Fruit fly (Drosophila melanogaster) whole organism, embryonic: ENCODE measurements around the gene CG18095.

Experiments
- Ada2b ChIP-seq: fragments of 200-800 bp; sonication (Bioruptor generic); IDR thresholded peaks from 2 replicates; pipeline ENCODE4 v1.3.6; 2022; ENCODE audit warnings: missing biosample characterization, missing genetic modification characterization
- Antp ChIP-seq: fragments of 200-800 bp; sonication (Bioruptor generic); optimal IDR thresholded peaks from 3 replicates; lab custom pipeline; 2016; ENCODE audit warnings: missing biosample characterization, missing genetic modification characterization
- CG14050 ChIP-seq: fragments of 200-800 bp; sonication (Bioruptor generic); IDR thresholded peaks from 3 replicates; pipeline ENCODE4 v1.3.6; 2022; ENCODE audit warnings: missing biosample characterization, missing genetic modification characterization
- CG15269 ChIP-seq: fragments of 200-800 bp; sonication (Bioruptor generic); optimal IDR thresholded peaks from 2 replicates; lab custom pipeline; 2018; ENCODE audit warnings: missing biosample characterization, mild to moderate bottlenecking, missing genetic modification characterization, moderate library complexity
- CG16813 ChIP-seq: fragments of 200-800 bp; sonication (Bioruptor generic); IDR thresholded peaks from 3 replicates; pipeline ENCODE4 v1.3.6; 2022; ENCODE audit warnings: missing biosample characterization, missing genetic modification characterization; ENCODE audit not compliant: partially characterized antibody
- CG1832 ChIP-seq: fragments of 200-800 bp; sonication (Bioruptor generic); optimal IDR thresholded peaks from 2 replicates; lab custom pipeline; 2017; ENCODE audit warnings: missing biosample characterization, mild to moderate bottlenecking, missing genetic modification characterization, inconsistent platforms
- CG2116 ChIP-seq: fragments of 200-800 bp; sonication (Bioruptor generic); optimal IDR thresholded peaks from 3 replicates; lab custom pipeline; 2018; ENCODE audit warnings: missing biosample characterization, mild to moderate bottlenecking, missing genetic modification characterization
- CG2129 ChIP-seq: fragments of 200-800 bp; sonication (Bioruptor generic); IDR thresholded peaks from 2 replicates; pipeline ENCODE4 v1.3.6; 2022; ENCODE audit warnings: missing biosample characterization, missing genetic modification characterization; ENCODE audit not compliant: partially characterized antibody
- CG2678 ChIP-seq: fragments of 200-800 bp; sonication (Bioruptor generic); optimal IDR thresholded peaks from 3 replicates; lab custom pipeline; 2019; ENCODE audit warnings: missing biosample characterization, mild to moderate bottlenecking, missing genetic modification characterization, moderate library complexity
- CG3065 ChIP-seq: fragments of 200-800 bp; sonication (Bioruptor generic); optimal IDR thresholded peaks from 2 replicates; lab custom pipeline; 2016; ENCODE audit warnings: missing biosample characterization, missing genetic modification characterization
- CG31224 ChIP-seq: fragments of 200-800 bp; sonication (Bioruptor generic); IDR thresholded peaks from 2 replicates; pipeline ENCODE4 v1.3.6; 2022; ENCODE audit warnings: missing biosample characterization, missing genetic modification characterization
- CG3726 ChIP-seq: fragments of 200-800 bp; sonication (Bioruptor generic); IDR thresholded peaks from 3 replicates; pipeline ENCODE4, ENCODE4 v1.3.6; 2022; ENCODE audit warnings: missing biosample characterization, missing genetic modification characterization
- CG43689 ChIP-seq: fragments of 200-800 bp; sonication (Bioruptor generic); IDR thresholded peaks from 2 replicates; pipeline ENCODE4 v1.3.6; 2022; ENCODE audit warnings: missing biosample characterization, missing genetic modification characterization
- CG6175 ChIP-seq: fragments of 200-800 bp; sonication (Bioruptor generic); IDR thresholded peaks from 3 replicates; pipeline ENCODE4 v1.3.6; 2022; ENCODE audit warnings: missing biosample characterization, missing genetic modification characterization
- CG6272 ChIP-seq: fragments of 200-800 bp; sonication (Bioruptor generic); IDR thresholded peaks from 2 replicates; pipeline ENCODE4 v1.3.6; 2022; ENCODE audit warnings: missing biosample characterization, missing genetic modification characterization
- CG7372 ChIP-seq: fragments of 200-800 bp; sonication (Bioruptor generic); IDR thresholded peaks from 2 replicates; pipeline ENCODE4 v1.3.6; 2022; ENCODE audit warnings: missing biosample characterization, missing genetic modification characterization
- CG7745 ChIP-seq: fragments of 200-800 bp; sonication (Bioruptor generic); optimal IDR thresholded peaks from 2 replicates; lab custom pipeline; 2018; ENCODE audit warnings: missing biosample characterization, mild to moderate bottlenecking, missing genetic modification characterization, moderate library complexity
- CG7963 ChIP-seq: fragments of 200-800 bp; sonication (Bioruptor generic); IDR thresholded peaks from 3 replicates; pipeline ENCODE4 v1.3.6; 2022; ENCODE audit warnings: missing biosample characterization, missing genetic modification characterization; ENCODE audit not compliant: partially characterized antibody
- CG9797 ChIP-seq: fragments of 200-800 bp; sonication (Bioruptor generic); optimal IDR thresholded peaks from 3 replicates; lab custom pipeline; 2018; ENCODE audit warnings: missing biosample characterization, mild to moderate bottlenecking, missing genetic modification characterization
- Dp ChIP-seq: fragments of 200-800 bp; sonication (Bioruptor generic); optimal IDR thresholded peaks from 2 replicates; lab custom pipeline; 2018; ENCODE audit warnings: missing biosample characterization, mild to moderate bottlenecking, missing genetic modification characterization, moderate library complexity
- Elba2 ChIP-seq: fragments of 200-800 bp; sonication (Bioruptor generic); optimal IDR thresholded peaks from 3 replicates; lab custom pipeline; 2016; ENCODE audit warnings: missing biosample characterization, missing genetic modification characterization
- Fer3 ChIP-seq: fragments of 200-800 bp; sonication (Bioruptor generic); optimal IDR thresholded peaks from 2 replicates; lab custom pipeline; 2018; ENCODE audit warnings: missing biosample characterization, mild to moderate bottlenecking, missing genetic modification characterization, moderate library complexity
- Gug ChIP-seq: fragments of 200-800 bp; sonication (Bioruptor generic); IDR thresholded peaks from 4 replicates; pipeline ENCODE4 v1.3.6; 2022; ENCODE audit warnings: missing biosample characterization, missing genetic modification characterization
- Hmx ChIP-seq: fragments of 200-800 bp; sonication (Bioruptor generic); optimal IDR thresholded peaks from 2 replicates; lab custom pipeline; 2016; ENCODE audit warnings: missing biosample characterization, missing genetic modification characterization
- Hr39 ChIP-seq: fragments of >200 bp; optimal IDR thresholded peaks from 2 replicates; lab custom pipeline; 2017
- Mes4 ChIP-seq: fragments of 200-800 bp; sonication (Bioruptor generic); optimal IDR thresholded peaks from 2 replicates; lab custom pipeline; 2016; ENCODE audit warnings: missing biosample characterization, missing genetic modification characterization
- NFAT ChIP-seq: fragments of 200-800 bp; sonication (Bioruptor generic); IDR thresholded peaks from 2 replicates; pipeline ENCODE4 v1.3.6; 2022; ENCODE audit warnings: missing biosample characterization, missing genetic modification characterization
- Six4 ChIP-seq: fragments of 200-800 bp; sonication (Bioruptor generic); optimal IDR thresholded peaks from 2 replicates; lab custom pipeline; 2016; ENCODE audit warnings: missing biosample characterization, missing genetic modification characterization
- Spps ChIP-seq: fragments of 200-800 bp; sonication (Bioruptor generic); optimal IDR thresholded peaks from 2 replicates; lab custom pipeline; 2018; ENCODE audit warnings: missing biosample characterization, mild to moderate bottlenecking, missing genetic modification characterization
- Sry-β ChIP-seq: fragments of 200-800 bp; sonication (Bioruptor generic); optimal IDR thresholded peaks from 2 replicates; lab custom pipeline; 2018; ENCODE audit warnings: missing biosample characterization, mild to moderate bottlenecking, missing genetic modification characterization, moderate library complexity
- Trl ChIP-seq, 3 experiments: fragments of >200 bp in 2 of 3; fragments of 200-800 bp in 1 of 3; sonication (Bioruptor generic) in 1 of 3; optimal IDR thresholded peaks; 2 replicates in 1 of 3; 3 replicates in 2 of 3; lab custom pipeline; 2016 to 2017; ENCODE audit warnings: missing biosample characterization in 1 of 3, missing genetic modification characterization in 1 of 3
- aop ChIP-seq: fragments of 200-800 bp; sonication (Bioruptor generic); IDR thresholded peaks from 2 replicates; pipeline ENCODE4 v1.3.6; 2022; ENCODE audit warnings: missing biosample characterization, missing genetic modification characterization
- ase ChIP-seq: fragments of 200-800 bp; sonication (Bioruptor generic); IDR thresholded peaks from 3 replicates; pipeline ENCODE4 v1.3.6; 2022; ENCODE audit warnings: missing biosample characterization, missing genetic modification characterization
- az2 ChIP-seq: fragments of 200-800 bp; sonication (Bioruptor generic); optimal IDR thresholded peaks from 3 replicates; lab custom pipeline; 2016; ENCODE audit warnings: missing biosample characterization, missing genetic modification characterization
- cas ChIP-seq: fragments of 200-800 bp; sonication (Bioruptor generic); IDR thresholded peaks from 2 replicates; pipeline ENCODE4 v1.3.6; 2022; ENCODE audit warnings: missing biosample characterization, missing genetic modification characterization
- cato ChIP-seq: fragments of 200-800 bp; sonication (Bioruptor generic); optimal IDR thresholded peaks from 2 replicates; lab custom pipeline; 2016; ENCODE audit warnings: missing biosample characterization, missing genetic modification characterization, borderline replicate concordance
- dan ChIP-seq: fragments of 200-800 bp; sonication (Bioruptor generic); IDR thresholded peaks from 2 replicates; pipeline ENCODE4 v1.3.6; 2022; ENCODE audit warnings: missing biosample characterization, missing genetic modification characterization
- dimm ChIP-seq: fragments of 200-800 bp; sonication (Bioruptor generic); IDR thresholded peaks from 2 replicates; pipeline ENCODE4 v1.3.6; 2022; ENCODE audit warnings: missing biosample characterization, missing genetic modification characterization
- fd102C ChIP-seq: fragments of 200-800 bp; sonication (Bioruptor generic); optimal IDR thresholded peaks from 2 replicates; lab custom pipeline; 2018; ENCODE audit warnings: missing biosample characterization, mild to moderate bottlenecking, missing genetic modification characterization, moderate library complexity
- ind ChIP-seq: fragments of 200-800 bp; sonication (Bioruptor generic); optimal IDR thresholded peaks from 3 replicates; lab custom pipeline; 2016; ENCODE audit warnings: missing biosample characterization, missing genetic modification characterization
- peb ChIP-seq: fragments of 200-800 bp; sonication (Bioruptor generic); IDR thresholded peaks from 2 replicates; pipeline ENCODE4 v1.3.6; 2022; ENCODE audit warnings: missing biosample characterization, missing genetic modification characterization
- pita ChIP-seq: fragments of 200-800 bp; sonication (Bioruptor generic); optimal IDR thresholded peaks from 2 replicates; lab custom pipeline; 2017; ENCODE audit warnings: missing biosample characterization, mild to moderate bottlenecking, missing genetic modification characterization
- pum ChIP-seq: fragments of 200-800 bp; sonication (Bioruptor generic); optimal IDR thresholded peaks from 2 replicates; lab custom pipeline; 2016; ENCODE audit warnings: missing biosample characterization, missing genetic modification characterization
- pzg ChIP-seq: fragments of 200-800 bp; sonication (Bioruptor generic); optimal IDR thresholded peaks from 3 replicates; lab custom pipeline; 2018; ENCODE audit warnings: missing biosample characterization, mild to moderate bottlenecking, missing genetic modification characterization, moderate library complexity
- salm ChIP-seq: fragments of 200-800 bp; sonication (Bioruptor generic); optimal IDR thresholded peaks from 2 replicates; lab custom pipeline; 2018; ENCODE audit warnings: missing biosample characterization, mild to moderate bottlenecking, missing genetic modification characterization
- slp2 ChIP-seq: fragments of 200-800 bp; sonication (Bioruptor generic); optimal IDR thresholded peaks from 2 replicates; lab custom pipeline; 2016; ENCODE audit warnings: missing biosample characterization, missing genetic modification characterization
- so ChIP-seq: fragments of 200-800 bp; sonication (Bioruptor generic); IDR thresholded peaks from 3 replicates; pipeline ENCODE4 v1.3.6; 2022; ENCODE audit warnings: missing biosample characterization, missing genetic modification characterization
- sqz ChIP-seq: fragments of 200-800 bp; sonication (Bioruptor generic); optimal IDR thresholded peaks from 3 replicates; lab custom pipeline; 2018; ENCODE audit warnings: missing biosample characterization, mild to moderate bottlenecking, missing genetic modification characterization
- stwl ChIP-seq: fragments of 200-800 bp; sonication (Bioruptor generic); optimal IDR thresholded peaks from 3 replicates; lab custom pipeline; 2018; ENCODE audit warnings: missing biosample characterization, mild to moderate bottlenecking, missing genetic modification characterization, moderate library complexity
- wek ChIP-seq: fragments of 200-800 bp; sonication (Bioruptor generic); optimal IDR thresholded peaks from 3 replicates; lab custom pipeline; 2018; ENCODE audit warnings: missing biosample characterization, mild to moderate bottlenecking, missing genetic modification characterization, moderate library complexity

CG18095 gene

dm6 chr2L:14011591-14012303 lies 19.6 kb downstream of the CG18095 start (continued):
- no peak for TF ChIP-seq CG7745 (tag; lab: Kevin White, UChicago)
- TF ChIP-seq CG43689 (GFP tag; lab: Robert Waterston, UW) = peak; percentile 17; the same call in 1 of the 2 replicates
- TF ChIP-seq cas = no peak
- TF ChIP-seq az2 (GFP tag; lab: Kevin White, UChicago) = peak; percentile 30
- TF ChIP-seq peb (GFP tag; lab: Robert Waterston, UW) = no peak
- TF ChIP-seq Six4 (GFP tag; lab: Kevin White, UChicago) = peak; percentile 0
- no peak; the same call in 1 of the 2 replicates for TF ChIP-seq CG7372
- no peak for TF ChIP-seq pzg (GFP tag; lab: Kevin White, UChicago)
- no peak for TF ChIP-seq CG6175 (GFP tag; lab: Robert Waterston, UW)
- no peak for TF ChIP-seq slp2
- no peak for TF ChIP-seq CG3726 (GFP tag; lab: Robert Waterston, UW)
- no peak for TF ChIP-seq wek (GFP tag; lab: Kevin White, UChicago)
- no peak for TF ChIP-seq Sry-β
- no peak for TF ChIP-seq Elba2 (GFP tag; lab: Kevin White, UChicago)
- no peak for TF ChIP-seq CG3065 (GFP tag; lab: Kevin White, UChicago)
- no peak; the same call in 1 of the 2 replicates for TF ChIP-seq CG31224 (GFP tag; lab: Robert Waterston, UW)
- no peak for TF ChIP-seq aop (GFP tag; lab: Robert Waterston, UW)
- TF ChIP-seq dimm = no peak
- peak; percentile 61 for TF ChIP-seq CG2678
- TF ChIP-seq Fer3 (tag; lab: Kevin White, UChicago) = peak; percentile 30
- peak; percentile 13 for TF ChIP-seq ind (GFP tag; lab: Kevin White, UChicago)
- TF ChIP-seq CG1832 = no peak
- TF ChIP-seq pum (GFP tag; lab: Kevin White, UChicago) = no peak
- TF ChIP-seq fd102C (GFP tag; lab: Kevin White, UChicago) = no peak
- TF ChIP-seq dan (GFP tag; lab: Robert Waterston, UW) = no peak
- TF ChIP-seq Hmx (GFP tag; lab: Kevin White, UChicago) = no peak
- TF ChIP-seq CG16813 (GFP tag; lab: Robert Waterston, UW) = no peak
- TF ChIP-seq so (GFP tag; lab: Robert Waterston, UW) = peak; percentile 51; the same call in 1 of the 3 replicates
- TF ChIP-seq salm (tag; lab: Kevin White, UChicago) = no peak
- TF ChIP-seq CG2116 (GFP tag; lab: Kevin White, UChicago) = no peak
- no peak for TF ChIP-seq CG2129 (GFP tag; lab: Robert Waterston, UW)
- TF ChIP-seq NFAT = 0 out of 2 replicates have a peak, but pooled peaks have one; percentile 35
- no peak for TF ChIP-seq CG6272 (GFP tag; lab: Robert Waterston, UW)
- no peak for TF ChIP-seq Trl (optimal IDR thresholded peaks at IDR 0.05; lab: Kevin White, UChicago)
- no peak for TF ChIP-seq Trl (GFP tag; optimal IDR thresholded peaks at IDR 0.05; lab: Kevin White, UChicago)
- no peak for TF ChIP-seq sqz (GFP tag; lab: Kevin White, UChicago)
- TF ChIP-seq CG15269 (tag; lab: Kevin White, UChicago) = peak; percentile 59
- TF ChIP-seq Mes4 (GFP tag; lab: Kevin White, UChicago) = no peak
- peak; percentile 47 for TF ChIP-seq pita (GFP tag; lab: Kevin White, UChicago)
- TF ChIP-seq stwl (tag; lab: Kevin White, UChicago) = no peak
- no peak for TF ChIP-seq Antp (GFP tag; lab: Kevin White, UChicago)
- TF ChIP-seq CG9797 (GFP tag; lab: Kevin White, UChicago) = no peak
- TF ChIP-seq Dp = no peak
- TF ChIP-seq CG14050 = peak; percentile 25; the same call in 1 of the 3 replicates
- TF ChIP-seq CG7963 (GFP tag; lab: Robert Waterston, UW) = no peak
- no peak for TF ChIP-seq ase (GFP tag; lab: Robert Waterston, UW)
- no peak for TF ChIP-seq Hr39 (lab: Kevin White, UChicago)
- TF ChIP-seq cato (GFP tag; lab: Kevin White, UChicago) = no peak
- 0 out of 4 replicates have a peak, but pooled peaks have one; percentile 18 for TF ChIP-seq Gug (GFP tag; lab: Robert Waterston, UW)
- no peak for TF ChIP-seq Spps (tag; lab: Kevin White, UChicago)
- TF ChIP-seq Ada2b (GFP tag; lab: Robert Waterston, UW) = peak; percentile 58
